Worm (Caenorhabditis elegans) whole organism, young adult: ENCODE results near the gene lys-7.

Experiments
- B0019.2 ChIP-seq: fragments of 200-800 bp; sonication (Bioruptor generic); conservative IDR thresholded peaks from 2 replicates; pipeline ENCODE4 v1.3.6; 2022; ENCODE audit warnings: missing genetic modification reagents, missing genetic modification characterization, missing compliant biosample characterization
- akir-1 ChIP-seq: fragments of 200-800 bp; sonication (Bioruptor generic); optimal IDR thresholded peaks from 2 replicates; lab custom pipeline; 2018; ENCODE audit warnings: mild to moderate bottlenecking, missing genetic modification characterization, moderate library complexity, missing compliant biosample characterization
- ama-1 ChIP-seq, 3 experiments: fragments of 150-350 bp in 1 of 3; sonication (generic microtip) in 2 of 3; optimal IDR thresholded peaks; 2 replicates each; lab custom pipeline; 2014 to 2018; ENCODE audit warnings: missing biosample characterization in 2 of 3, missing genetic modification characterization in 2 of 3, missing genetic modification reagents in 2 of 3
- bed-1 ChIP-seq: fragments of 200-800 bp; sonication (Bioruptor generic); IDR thresholded peaks from 2 replicates; pipeline ENCODE4 v1.3.6; 2022; ENCODE audit warnings: missing genetic modification reagents, missing genetic modification characterization, missing compliant biosample characterization
- madf-6 ChIP-seq: fragments of 200-800 bp; sonication (Bioruptor generic); IDR thresholded peaks from 2 replicates; pipeline ENCODE4 v1.3.6; 2022; ENCODE audit warnings: missing genetic modification reagents, missing genetic modification characterization, missing compliant biosample characterization
- pha-4 ChIP-seq: fragments of 150-350 bp; sonication (generic microtip); optimal IDR thresholded peaks from 2 replicates; lab custom pipeline; 2014; ENCODE audit warnings: missing biosample characterization, missing genetic modification reagents, missing genetic modification characterization
- snpc-1.3 ChIP-seq: sonication (generic microtip); optimal IDR thresholded peaks from 2 replicates; lab custom pipeline; 2017; ENCODE audit warnings: missing genetic modification characterization, mild to moderate bottlenecking, missing compliant biosample characterization, antibody characterized with exemption, moderate library complexity, missing genotype, missing genetic modification reagents; ENCODE audit not compliant: insufficient read depth
- unc-130 ChIP-seq: sonication (generic microtip); optimal IDR thresholded peaks from 2 replicates; lab custom pipeline; 2016; ENCODE audit warnings: missing genetic modification reagents, missing genetic modification characterization, missing compliant biosample characterization
- unc-62 ChIP-seq: fragments of 150-350 bp; optimal IDR thresholded peaks from 2 replicates; lab custom pipeline; 2014; ENCODE audit warnings: missing biosample characterization, missing genetic modification reagents, missing genetic modification characterization

DNA sequence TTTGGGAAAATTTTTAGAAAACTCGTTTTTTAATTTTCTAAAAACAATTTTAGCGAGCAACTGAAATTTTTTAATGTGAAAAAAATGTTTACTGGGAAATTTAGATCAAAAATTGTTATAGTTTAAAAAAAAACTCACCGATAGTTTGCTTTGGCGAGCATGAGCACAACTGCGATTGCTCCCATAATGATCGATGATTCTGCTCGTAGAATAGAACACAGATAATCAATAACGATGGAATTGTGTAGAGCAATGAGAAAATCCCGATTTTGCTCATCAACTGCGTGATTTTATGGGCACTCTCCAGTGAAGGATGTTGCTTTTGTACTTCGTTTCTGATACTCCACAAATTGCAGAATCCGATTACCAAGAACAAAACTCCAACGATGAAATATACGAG lies 39.8 kb downstream of the lys-7 start:
- no peak for TF ChIP-seq bed-1 (GFP tag; lab: Robert Waterston, UW)
- no peak for TF ChIP-seq snpc-1.3 (tag; lab: Kevin White, UChicago)
- TF ChIP-seq madf-6 (GFP tag; lab: Robert Waterston, UW) = no peak
- TF ChIP-seq unc-130 (GFP tag; lab: Kevin White, UChicago) = no peak
- TF ChIP-seq akir-1 = no peak
- no peak for TF ChIP-seq ama-1 (optimal IDR thresholded peaks at IDR 0.05; lab: Kevin White, UChicago)
- TF ChIP-seq ama-1 (GFP tag; optimal IDR thresholded peaks at IDR 0.05; lab: Kevin White, UChicago) = no peak
- TF ChIP-seq unc-62 (GFP tag; lab: Kevin White, UChicago) = no peak
- TF ChIP-seq pha-4 (tag; lab: Kevin White, UChicago) = no peak
- no peak for TF ChIP-seq B0019.2 (GFP tag; lab: Robert Waterston, UW)
